Fruit fly (Drosophila melanogaster) whole organism, embryonic: ENCODE results near the gene Pgant2.

Source experiments
- Abd-B ChIP-seq: fragments of 200-800 bp; sonication (Bioruptor generic); optimal IDR thresholded peaks from 2 replicates; lab custom pipeline; 2018; ENCODE audit warnings: missing biosample characterization, mild to moderate bottlenecking, missing genetic modification characterization, moderate library complexity
- Aef1 ChIP-seq: fragments of 200-800 bp; sonication (Bioruptor generic); IDR thresholded peaks from 3 replicates; pipeline ENCODE4 v1.3.6; 2022; ENCODE audit warnings: missing biosample characterization, missing genetic modification characterization
- CG10209 ChIP-seq: fragments of 200-800 bp; sonication (Bioruptor generic); optimal IDR thresholded peaks from 3 replicates; lab custom pipeline; 2017; ENCODE audit warnings: missing biosample characterization, mild to moderate bottlenecking, missing genetic modification characterization, missing genetic modification reagents
- CG10366 ChIP-seq: fragments of 200-800 bp; sonication (Bioruptor generic); IDR thresholded peaks from 2 replicates; pipeline ENCODE4 v1.3.6; 2022; ENCODE audit warnings: missing biosample characterization, missing genetic modification characterization
- CG10462 ChIP-seq: fragments of 200-800 bp; sonication (Bioruptor generic); optimal IDR thresholded peaks from 2 replicates; lab custom pipeline; 2016; ENCODE audit warnings: missing biosample characterization, missing genetic modification characterization
- CG11504 ChIP-seq: fragments of 200-800 bp; sonication (Bioruptor generic); optimal IDR thresholded peaks from 3 replicates; lab custom pipeline; 2019; ENCODE audit warnings: missing biosample characterization, mild to moderate bottlenecking, missing genetic modification characterization, moderate library complexity
- CG11696 ChIP-seq: fragments of 200-800 bp; sonication (Bioruptor generic); IDR thresholded peaks from 2 replicates; pipeline ENCODE4 v1.3.6; 2022; ENCODE audit warnings: missing biosample characterization, missing genetic modification characterization
- CG12071 ChIP-seq: fragments of 200-800 bp; sonication (Bioruptor generic); optimal IDR thresholded peaks from 3 replicates; lab custom pipeline; 2018; ENCODE audit warnings: missing biosample characterization, mild to moderate bottlenecking, missing genetic modification characterization
- CG1233 ChIP-seq: fragments of 200-800 bp; sonication (Bioruptor generic); optimal IDR thresholded peaks from 4 replicates; lab custom pipeline; 2018; ENCODE audit warnings: missing biosample characterization, mild to moderate bottlenecking, missing genetic modification characterization
- CG12391 ChIP-seq: fragments of 200-800 bp; sonication (Bioruptor generic); optimal IDR thresholded peaks from 3 replicates; lab custom pipeline; 2018; ENCODE audit warnings: missing biosample characterization, mild to moderate bottlenecking, missing genetic modification characterization, moderate library complexity
- CG14860 ChIP-seq: fragments of 200-800 bp; sonication (Bioruptor generic); IDR thresholded peaks from 3 replicates; pipeline ENCODE4 v1.3.6; 2022; ENCODE audit warnings: missing biosample characterization, missing genetic modification characterization; ENCODE audit not compliant: partially characterized antibody
- CG15514 ChIP-seq: fragments of 200-800 bp; sonication (Bioruptor generic); optimal IDR thresholded peaks from 3 replicates; lab custom pipeline; 2017; ENCODE audit warnings: missing biosample characterization, missing genetic modification characterization, mild to moderate bottlenecking, moderate library complexity, missing genetic modification reagents
- CG30403 ChIP-seq: fragments of 200-800 bp; sonication (Bioruptor generic); optimal IDR thresholded peaks from 3 replicates; lab custom pipeline; 2016; ENCODE audit warnings: missing biosample characterization, missing genetic modification characterization
- CG42726 ChIP-seq: fragments of 200-800 bp; sonication (Bioruptor generic); IDR thresholded peaks from 2 replicates; pipeline ENCODE4 v1.3.6; 2022; ENCODE audit warnings: missing biosample characterization, missing genetic modification characterization; ENCODE audit not compliant: partially characterized antibody
- CG6689 ChIP-seq: fragments of 200-800 bp; sonication (Bioruptor generic); IDR thresholded peaks from 2 replicates; pipeline ENCODE4 v1.3.6; 2022; ENCODE audit warnings: missing biosample characterization, missing genetic modification characterization
- CTCF ChIP-seq: fragments of 200-800 bp; sonication (Bioruptor generic); optimal IDR thresholded peaks from 2 replicates; lab custom pipeline; 2017; ENCODE audit warnings: missing biosample characterization, mild to moderate bottlenecking, missing genetic modification characterization, moderate library complexity
- ERR ChIP-seq: fragments of 200-800 bp; sonication (Bioruptor generic); optimal IDR thresholded peaks from 2 replicates; lab custom pipeline; 2016; ENCODE audit warnings: missing biosample characterization, missing genetic modification characterization
- Ets65A ChIP-seq: fragments of 200-800 bp; sonication (Bioruptor generic); peaks from one replicate; lab custom pipeline; 2016; ENCODE audit warnings: missing biosample characterization, missing genetic modification characterization
- Hr39 ChIP-seq: fragments of >200 bp; optimal IDR thresholded peaks from 2 replicates; lab custom pipeline; 2017
- Hr51 ChIP-seq, 2 experiments: fragments of 200-800 bp; sonication (Bioruptor generic); optimal IDR thresholded peaks; 2 replicates in 1 of 2; 3 replicates in 1 of 2; lab custom pipeline; 2016 to 2018; ENCODE audit warnings: missing biosample characterization in 2 of 2, missing genetic modification characterization in 2 of 2, mild to moderate bottlenecking in 1 of 2, moderate library complexity in 1 of 2
- Rfx ChIP-seq: fragments of 200-800 bp; sonication (Bioruptor generic); IDR thresholded peaks from 2 replicates; pipeline ENCODE4 v1.3.6; 2022; ENCODE audit warnings: missing biosample characterization, missing genetic modification characterization
- Taf1 ChIP-seq: fragments of 200-800 bp; sonication (Bioruptor generic); IDR thresholded peaks from 2 replicates; pipeline ENCODE4 v1.3.6; 2022; ENCODE audit warnings: missing biosample characterization, missing genetic modification characterization
- croc ChIP-seq: fragments of 200-800 bp; sonication (Bioruptor generic); conservative IDR thresholded peaks from 3 replicates; pipeline ENCODE4 v1.3.6; 2022; ENCODE audit warnings: missing biosample characterization, missing genetic modification characterization
- dm ChIP-seq: fragments of 200-800 bp; sonication (Bioruptor generic); optimal IDR thresholded peaks from 3 replicates; lab custom pipeline; 2016; ENCODE audit warnings: missing biosample characterization, missing genetic modification characterization
- en ChIP-seq: fragments of 200-800 bp; sonication (Bioruptor generic); optimal IDR thresholded peaks from 2 replicates; lab custom pipeline; 2016; ENCODE audit warnings: missing biosample characterization, missing genetic modification characterization
- ewg ChIP-seq: fragments of 200-800 bp; sonication (Bioruptor generic); optimal IDR thresholded peaks from 3 replicates; lab custom pipeline; 2017; ENCODE audit warnings: mild to moderate bottlenecking, missing biosample characterization, missing genetic modification reagents, missing genetic modification characterization
- fd102C ChIP-seq: fragments of 200-800 bp; sonication (Bioruptor generic); optimal IDR thresholded peaks from 2 replicates; lab custom pipeline; 2018; ENCODE audit warnings: missing biosample characterization, mild to moderate bottlenecking, missing genetic modification characterization, moderate library complexity
- gro ChIP-seq: fragments of 200-800 bp; sonication (Bioruptor generic); optimal IDR thresholded peaks from 2 replicates; lab custom pipeline; 2016; ENCODE audit warnings: missing biosample characterization, missing genetic modification characterization
- hkb ChIP-seq, 2 experiments: fragments of 200-800 bp in 1 of 2; fragments of >200 bp in 1 of 2; sonication (Bioruptor generic) in 1 of 2; IDR thresholded peaks in 1 of 2; optimal IDR thresholded peaks in 1 of 2; 2 replicates each; pipeline versions ENCODE4 v1.3.6 to Lab custom; 2017 to 2022; ENCODE audit warnings: missing biosample characterization in 1 of 2, missing genetic modification characterization in 1 of 2
- insv ChIP-seq, 2 experiments: fragments of 200-800 bp; sonication (Bioruptor generic); optimal IDR thresholded peaks; 3 replicates each; lab custom pipeline; 2016 to 2018; ENCODE audit warnings: missing biosample characterization in 2 of 2, missing genetic modification characterization in 2 of 2
- kah ChIP-seq: fragments of 200-800 bp; sonication (Bioruptor generic); optimal IDR thresholded peaks from 2 replicates; lab custom pipeline; 2018; ENCODE audit warnings: missing biosample characterization, mild to moderate bottlenecking, missing genetic modification characterization
- knrl ChIP-seq: fragments of 200-800 bp; sonication (Bioruptor generic); IDR thresholded peaks from 3 replicates; pipeline ENCODE4 v1.3.6; 2022; ENCODE audit warnings: missing biosample characterization, missing genetic modification characterization; ENCODE audit not compliant: partially characterized antibody
- lola ChIP-seq, 3 experiments: fragments of >200 bp in 2 of 3; fragments of 200-800 bp in 1 of 3; sonication (Bioruptor generic) in 1 of 3; optimal IDR thresholded peaks; 2 replicates each; lab custom pipeline; 2017 to 2019; ENCODE audit warnings: missing biosample characterization in 3 of 3, missing genetic modification characterization in 3 of 3, mild to moderate bottlenecking in 1 of 3, moderate library complexity in 1 of 3
- mirr ChIP-seq: fragments of 200-800 bp; sonication (Bioruptor generic); optimal IDR thresholded peaks from 3 replicates; lab custom pipeline; 2018; ENCODE audit warnings: missing biosample characterization, mild to moderate bottlenecking, missing genetic modification characterization
- mld ChIP-seq: fragments of 200-800 bp; sonication (Bioruptor generic); IDR thresholded peaks from 3 replicates; pipeline ENCODE4 v1.3.6; 2022; ENCODE audit warnings: missing biosample characterization, missing genetic modification characterization; ENCODE audit not compliant: partially characterized antibody
- nom ChIP-seq: fragments of 200-800 bp; sonication (Bioruptor generic); optimal IDR thresholded peaks from 2 replicates; lab custom pipeline; 2017; ENCODE audit warnings: missing biosample characterization, missing genetic modification characterization, mild to moderate bottlenecking, moderate library complexity, missing genetic modification reagents
- pfk ChIP-seq: fragments of 200-800 bp; sonication (Bioruptor generic); optimal IDR thresholded peaks from 2 replicates; lab custom pipeline; 2018; ENCODE audit warnings: missing biosample characterization, mild to moderate bottlenecking, missing genetic modification characterization, moderate library complexity
- prd ChIP-seq, 3 experiments: fragments of >200 bp in 2 of 3; fragments of 200-800 bp in 1 of 3; sonication (Bioruptor generic) in 1 of 3; optimal IDR thresholded peaks in 2 of 3; IDR thresholded peaks in 1 of 3; 2 replicates in 2 of 3; 3 replicates in 1 of 3; pipeline versions ENCODE4 v1.3.6 to Lab custom; 2017 to 2022; ENCODE audit warnings: missing biosample characterization in 1 of 3, missing genetic modification characterization in 1 of 3
- repo ChIP-seq: fragments of 200-800 bp; sonication (Bioruptor generic); optimal IDR thresholded peaks from 2 replicates; lab custom pipeline; 2016; ENCODE audit warnings: missing biosample characterization, missing genetic modification characterization
- sens ChIP-seq: fragments of 200-800 bp; sonication (Bioruptor generic); peaks from one replicate; lab custom pipeline; 2016; ENCODE audit warnings: missing biosample characterization, missing genetic modification characterization
- sisA ChIP-seq: fragments of 200-800 bp; sonication (Bioruptor generic); IDR thresholded peaks from 2 replicates; pipeline ENCODE4 v1.3.6; 2022; ENCODE audit warnings: missing biosample characterization, missing genetic modification characterization
- slbo ChIP-seq: fragments of 200-800 bp; sonication (Bioruptor generic); IDR thresholded peaks from 2 replicates; pipeline ENCODE4 v1.3.6; 2022; ENCODE audit warnings: missing biosample characterization, missing genetic modification characterization
- ttk ChIP-seq: fragments of 200-800 bp; sonication (Bioruptor generic); IDR thresholded peaks from 2 replicates; pipeline ENCODE4 v2.1.2; 2022; ENCODE audit warnings: missing biosample characterization, missing genetic modification characterization
- twi ChIP-seq: fragments of 200-800 bp; optimal IDR thresholded peaks from 2 replicates; lab custom pipeline; 2019; ENCODE audit warnings: missing biosample characterization, mild to moderate bottlenecking, missing genetic modification characterization, moderate library complexity

Gene Pgant2

dm6 chr2L:3416527-3417304 lies 9.8 kb downstream of the Pgant2 start, which contains the start of gene CG31952 (continued):
- TF ChIP-seq prd (optimal IDR thresholded peaks at IDR 0.05; lab: Kevin White, UChicago), result no peak
- TF ChIP-seq prd (GFP tag; IDR thresholded peaks at IDR 0.05; lab: Robert Waterston, UW), result no peak
- TF ChIP-seq ERR (GFP tag; lab: Kevin White, UChicago), result no peak
- TF ChIP-seq nom (GFP tag; lab: Kevin White, UChicago), result no peak
- no peak for TF ChIP-seq ewg (GFP tag; lab: Kevin White, UChicago)
- TF ChIP-seq insv (GFP tag; optimal IDR thresholded peaks at IDR 0.05; lab: Kevin White, UChicago), result no peak
- TF ChIP-seq CG11504, result peak; percentile 43
- TF ChIP-seq CG14860 (GFP tag; lab: Robert Waterston, UW), result no peak
- TF ChIP-seq CG10462, result no peak
- TF ChIP-seq repo (GFP tag; lab: Kevin White, UChicago), result no peak
- TF ChIP-seq ttk (GFP tag; lab: Robert Waterston, UW), result no peak
- peak; percentile 49; the same call in 2 of the 3 replicates for TF ChIP-seq Aef1 (GFP tag; lab: Robert Waterston, UW)
- no peak for TF ChIP-seq Abd-B (GFP tag; lab: Kevin White, UChicago)
- no peak for TF ChIP-seq mld (GFP tag; lab: Robert Waterston, UW)
- no peak for TF ChIP-seq CG12071 (GFP tag; lab: Kevin White, UChicago)
- no peak for TF ChIP-seq dm
- TF ChIP-seq croc (GFP tag; lab: Robert Waterston, UW), result no peak

DNA sequence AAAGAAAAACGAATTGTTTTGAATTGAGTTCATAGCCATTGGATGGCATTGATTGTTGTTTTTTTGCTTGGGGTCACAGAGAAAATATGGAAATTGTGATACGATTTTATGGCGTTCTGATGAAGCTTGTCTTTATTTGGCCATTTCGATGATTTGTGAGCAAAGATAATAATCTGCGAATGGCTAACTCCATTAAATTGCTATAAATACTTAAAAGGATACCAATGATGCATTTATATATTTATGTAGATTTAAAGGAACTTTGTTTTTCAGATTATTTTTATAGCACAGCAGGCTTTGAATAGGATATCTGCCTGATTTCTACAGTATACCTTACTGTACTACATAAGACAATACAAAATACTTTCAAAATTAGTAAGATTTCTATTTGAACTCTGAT lies 16.3 kb downstream of the Pgant2 start, which contains the start of gene CG8840:
TSS of gene CG8840 (plus strand) at position 301 of the 400 bp plus-strand sequence.
- no peak for TF ChIP-seq CG30403 (GFP tag; lab: Kevin White, UChicago)
- no peak for TF ChIP-seq en
- peak; percentile 29 for TF ChIP-seq sens (GFP tag; lab: Kevin White, UChicago)

dm6 chr2L:3407722-3408121 lies 18.8 kb downstream of the Pgant2 start:
- TF ChIP-seq gro (GFP tag; lab: Kevin White, UChicago) (no peak), CG11696 (GFP tag; lab: Robert Waterston, UW) (no peak), CG10209 (GFP tag; lab: Kevin White, UChicago) (no peak), pfk (no peak), Rfx (GFP tag; lab: Robert Waterston, UW) (no peak), Hr39 (lab: Kevin White, UChicago) (peak; percentile 55), Ets65A (GFP tag; lab: Kevin White, UChicago) (peak; percentile 0), slbo (no peak), hkb (optimal IDR thresholded peaks at IDR 0.05; lab: Kevin White, UChicago) (no peak), hkb (GFP tag; IDR thresholded peaks at IDR 0.05; lab: Robert Waterston, UW) (no peak), sisA (GFP tag; lab: Robert Waterston, UW) (peak; percentile 22; the same call in 1 of the 2 replicates), CTCF (GFP tag; lab: Kevin White, UChicago) (no peak)
- TF ChIP-seq, all 482 proteins: peak for 3

dm6 chr2L:3397594-3398073 lies 28.9 kb downstream of the Pgant2 start, which contains the start of gene CG34175:
Gene CG34175 (plus strand): TSS chr2L:3398023.
- no peak for TF ChIP-seq CG10366 (GFP tag; lab: Robert Waterston, UW)
- no peak for TF ChIP-seq kah (GFP tag; lab: Kevin White, UChicago)
- TF ChIP-seq CG12391 (tag; lab: Kevin White, UChicago), result no peak
- no peak for TF ChIP-seq lola (GFP tag; optimal IDR thresholded peaks at IDR 0.05; lab: Kevin White, UChicago)
- TF ChIP-seq CG42726, result no peak
- no peak for TF ChIP-seq Taf1 (GFP tag; lab: Robert Waterston, UW)
- no peak for TF ChIP-seq CG1233 (GFP tag; lab: Kevin White, UChicago)
- TF ChIP-seq knrl (GFP tag; lab: Robert Waterston, UW), result no peak
- TF ChIP-seq pfk, result no peak
- TF ChIP-seq fd102C, result no peak
- no peak for TF ChIP-seq twi (tag; lab: Kevin White, UChicago)
- peak; percentile 78 for TF ChIP-seq sens (GFP tag; lab: Kevin White, UChicago)
- TF ChIP-seq mirr (GFP tag; lab: Kevin White, UChicago), result peak; percentile 2
- no peak for TF ChIP-seq Ets65A (GFP tag; lab: Kevin White, UChicago)
- no peak for TF ChIP-seq Hr51 (GFP tag; optimal IDR thresholded peaks at IDR 0.05; lab: Kevin White, UChicago)
- peak; percentile 2 for TF ChIP-seq CG15514 (GFP tag; lab: Kevin White, UChicago)
- TF ChIP-seq CG6689 (GFP tag; lab: Robert Waterston, UW), result no peak
